Fruit fly (Drosophila melanogaster) whole organism, embryonic: ENCODE data around the gene Polr3A.
A peak's percentile ranks its signal among the peaks of the same experiment; 100 is the strongest.

ENCODE experiments used
- Bdp1 ChIP-seq: fragments of 200-800 bp; sonication (Bioruptor generic); optimal IDR thresholded peaks from 3 replicates; lab custom pipeline; 2016; ENCODE audit warnings: missing biosample characterization, missing genetic modification characterization
- CG10274 ChIP-seq: fragments of 200-800 bp; sonication (Bioruptor generic); optimal IDR thresholded peaks from 3 replicates; lab custom pipeline; 2017; ENCODE audit warnings: missing biosample characterization, mild to moderate bottlenecking, missing genetic modification characterization
- CG10321 ChIP-seq: fragments of 200-800 bp; sonication (Bioruptor generic); IDR thresholded peaks from 2 replicates; pipeline ENCODE4 v1.3.6; 2022; ENCODE audit warnings: missing biosample characterization, missing genetic modification characterization
- CG11560 ChIP-seq: fragments of 200-800 bp; sonication (Bioruptor generic); IDR thresholded peaks from 3 replicates; pipeline ENCODE4 v1.3.6; 2022; ENCODE audit warnings: missing biosample characterization, missing genetic modification characterization
- CG11695 ChIP-seq: fragments of 200-800 bp; sonication (Bioruptor generic); IDR thresholded peaks from 3 replicates; pipeline ENCODE4 v1.3.6; 2022; ENCODE audit warnings: missing biosample characterization, missing genetic modification characterization
- CG13123 ChIP-seq: fragments of 200-800 bp; sonication (Bioruptor generic); optimal IDR thresholded peaks from 2 replicates; lab custom pipeline; 2016; ENCODE audit warnings: missing biosample characterization, missing genetic modification characterization
- CG13894 ChIP-seq: fragments of 200-800 bp; sonication (Bioruptor generic); optimal IDR thresholded peaks from 3 replicates; lab custom pipeline; 2018; ENCODE audit warnings: missing biosample characterization, mild to moderate bottlenecking, missing genetic modification characterization, moderate library complexity
- CG15269 ChIP-seq: fragments of 200-800 bp; sonication (Bioruptor generic); optimal IDR thresholded peaks from 2 replicates; lab custom pipeline; 2018; ENCODE audit warnings: missing biosample characterization, mild to moderate bottlenecking, missing genetic modification characterization, moderate library complexity
- CG17361 ChIP-seq: fragments of 200-800 bp; sonication (Bioruptor generic); IDR thresholded peaks from 3 replicates; pipeline ENCODE4 v1.3.6; 2022; ENCODE audit warnings: missing biosample characterization, missing genetic modification characterization
- CG18764 ChIP-seq: fragments of 200-800 bp; sonication (Bioruptor generic); optimal IDR thresholded peaks from 3 replicates; lab custom pipeline; 2016; ENCODE audit warnings: missing biosample characterization, missing genetic modification characterization
- CG2120 ChIP-seq: fragments of 200-800 bp; sonication (Bioruptor generic); optimal IDR thresholded peaks from 3 replicates; lab custom pipeline; 2016; ENCODE audit warnings: missing biosample characterization, missing genetic modification characterization
- CG2678 ChIP-seq: fragments of 200-800 bp; sonication (Bioruptor generic); optimal IDR thresholded peaks from 3 replicates; lab custom pipeline; 2019; ENCODE audit warnings: missing biosample characterization, mild to moderate bottlenecking, missing genetic modification characterization, moderate library complexity
- CG2712 ChIP-seq: fragments of 200-800 bp; optimal IDR thresholded peaks from 3 replicates; lab custom pipeline; 2019; ENCODE audit warnings: missing biosample characterization, mild to moderate bottlenecking, missing genetic modification characterization, moderate library complexity
- CG31441 ChIP-seq: fragments of 200-800 bp; sonication (Bioruptor generic); IDR thresholded peaks from 2 replicates; pipeline ENCODE4 v1.3.6; 2022; ENCODE audit warnings: missing biosample characterization, missing genetic modification characterization
- CG32767 ChIP-seq: fragments of 200-800 bp; sonication (Bioruptor generic); IDR thresholded peaks from 2 replicates; pipeline ENCODE4 v1.3.6; 2022; ENCODE audit warnings: missing biosample characterization, missing genetic modification characterization
- CG3407 ChIP-seq: fragments of 200-800 bp; sonication (Bioruptor generic); optimal IDR thresholded peaks from 2 replicates; lab custom pipeline; 2018; ENCODE audit warnings: missing biosample characterization, mild to moderate bottlenecking, missing genetic modification characterization
- CG3995 ChIP-seq: fragments of 200-800 bp; sonication (Bioruptor generic); optimal IDR thresholded peaks from 3 replicates; lab custom pipeline; 2016; ENCODE audit warnings: missing biosample characterization, missing genetic modification characterization
- CG42726 ChIP-seq: fragments of 200-800 bp; sonication (Bioruptor generic); IDR thresholded peaks from 2 replicates; pipeline ENCODE4 v1.3.6; 2022; ENCODE audit warnings: missing biosample characterization, missing genetic modification characterization; ENCODE audit not compliant: partially characterized antibody
- CG4854 ChIP-seq: fragments of 200-800 bp; sonication (Bioruptor generic); optimal IDR thresholded peaks from 2 replicates; lab custom pipeline; 2016; ENCODE audit warnings: missing biosample characterization, missing genetic modification characterization, inconsistent platforms
- CG5180 ChIP-seq: fragments of 200-800 bp; sonication (Bioruptor generic); optimal IDR thresholded peaks from 3 replicates; lab custom pipeline; 2017; ENCODE audit warnings: missing biosample characterization, missing genetic modification characterization, mild to moderate bottlenecking, moderate library complexity, missing genetic modification reagents
- CG6175 ChIP-seq: fragments of 200-800 bp; sonication (Bioruptor generic); IDR thresholded peaks from 3 replicates; pipeline ENCODE4 v1.3.6; 2022; ENCODE audit warnings: missing biosample characterization, missing genetic modification characterization
- CG8089 ChIP-seq: fragments of 200-800 bp; sonication (Bioruptor generic); optimal IDR thresholded peaks from 3 replicates; lab custom pipeline; 2016; ENCODE audit warnings: missing biosample characterization, missing genetic modification characterization
- Chrac-16 ChIP-seq: fragments of 200-800 bp; sonication (Bioruptor generic); optimal IDR thresholded peaks from 3 replicates; lab custom pipeline; 2016; ENCODE audit warnings: missing biosample characterization, missing genetic modification characterization
- CoRest ChIP-seq: fragments of 200-800 bp; sonication (Bioruptor generic); optimal IDR thresholded peaks from 3 replicates; lab custom pipeline; 2018; ENCODE audit warnings: missing biosample characterization, mild to moderate bottlenecking, missing genetic modification characterization, moderate library complexity
- D ChIP-seq, 2 experiments: fragments of 200-800 bp in 1 of 2; fragments of >200 bp in 1 of 2; sonication (Bioruptor generic) in 1 of 2; optimal IDR thresholded peaks; 2 replicates in 1 of 2; 3 replicates in 1 of 2; lab custom pipeline; 2017; ENCODE audit warnings: mild to moderate bottlenecking in 1 of 2, missing biosample characterization in 1 of 2, missing genetic modification characterization in 1 of 2, missing genetic modification reagents in 1 of 2
- Dp ChIP-seq: fragments of 200-800 bp; sonication (Bioruptor generic); optimal IDR thresholded peaks from 2 replicates; lab custom pipeline; 2018; ENCODE audit warnings: missing biosample characterization, mild to moderate bottlenecking, missing genetic modification characterization, moderate library complexity
- Dref ChIP-seq: fragments of 200-800 bp; sonication (Bioruptor generic); IDR thresholded peaks from 2 replicates; pipeline ENCODE4 v1.3.6; 2022; ENCODE audit warnings: missing biosample characterization, missing genetic modification characterization
- Ets97D ChIP-seq: fragments of 200-800 bp; sonication (Bioruptor generic); optimal IDR thresholded peaks from 3 replicates; lab custom pipeline; 2016; ENCODE audit warnings: missing biosample characterization, missing genetic modification characterization
- Hmx ChIP-seq: fragments of 200-800 bp; sonication (Bioruptor generic); optimal IDR thresholded peaks from 2 replicates; lab custom pipeline; 2016; ENCODE audit warnings: missing biosample characterization, missing genetic modification characterization
- NC2α ChIP-seq: fragments of 200-800 bp; sonication (Bioruptor generic); optimal IDR thresholded peaks from 2 replicates; lab custom pipeline; 2016; ENCODE audit warnings: missing biosample characterization, missing genetic modification characterization
- Nf-YB ChIP-seq: fragments of 200-800 bp; sonication (Bioruptor generic); optimal IDR thresholded peaks from 3 replicates; lab custom pipeline; 2019; ENCODE audit warnings: missing biosample characterization, mild to moderate bottlenecking, missing genetic modification characterization, moderate library complexity
- Oli ChIP-seq: fragments of 200-800 bp; sonication (Bioruptor generic); optimal IDR thresholded peaks from 2 replicates; lab custom pipeline; 2018; ENCODE audit warnings: missing biosample characterization, mild to moderate bottlenecking, missing genetic modification characterization, moderate library complexity
- Spps ChIP-seq: fragments of 200-800 bp; sonication (Bioruptor generic); optimal IDR thresholded peaks from 2 replicates; lab custom pipeline; 2018; ENCODE audit warnings: missing biosample characterization, mild to moderate bottlenecking, missing genetic modification characterization
- YL-1 ChIP-seq: fragments of 200-800 bp; sonication (Bioruptor generic); optimal IDR thresholded peaks from 3 replicates; lab custom pipeline; 2017; ENCODE audit warnings: missing biosample characterization, mild to moderate bottlenecking, missing genetic modification characterization
- amos ChIP-seq: fragments of 200-800 bp; sonication (Bioruptor generic); IDR thresholded peaks from 2 replicates; pipeline ENCODE4 v1.3.6; 2022; ENCODE audit warnings: missing biosample characterization, missing genetic modification characterization; ENCODE audit not compliant: partially characterized antibody
- chinmo ChIP-seq: fragments of 200-800 bp; sonication (Bioruptor generic); IDR thresholded peaks from 4 replicates; pipeline ENCODE4 v1.3.6; 2022; ENCODE audit warnings: missing biosample characterization, missing genetic modification characterization; ENCODE audit not compliant: partially characterized antibody
- da ChIP-seq: fragments of 200-800 bp; sonication (Bioruptor generic); optimal IDR thresholded peaks from 2 replicates; lab custom pipeline; 2016; ENCODE audit warnings: missing biosample characterization, missing genetic modification characterization
- disco-r ChIP-seq: fragments of 200-800 bp; sonication (Bioruptor generic); optimal IDR thresholded peaks from 2 replicates; lab custom pipeline; 2016; ENCODE audit warnings: missing biosample characterization, missing genetic modification characterization
- esg ChIP-seq: fragments of 200-800 bp; sonication (Bioruptor generic); conservative IDR thresholded peaks from 2 replicates; pipeline ENCODE4 v1.3.6; 2022; ENCODE audit warnings: missing biosample characterization, missing genetic modification characterization
- eve ChIP-seq, 2 experiments: fragments of >200 bp; optimal IDR thresholded peaks; 2 replicates each; lab custom pipeline; 2017; ENCODE audit warnings: missing biosample characterization in 2 of 2, missing genetic modification characterization in 2 of 2
- fd96Cb ChIP-seq: fragments of 200-800 bp; sonication (Bioruptor generic); optimal IDR thresholded peaks from 2 replicates; lab custom pipeline; 2018; ENCODE audit warnings: missing biosample characterization, mild to moderate bottlenecking, missing genetic modification characterization, moderate library complexity
- fru ChIP-seq: fragments of >200 bp; optimal IDR thresholded peaks from 2 replicates; lab custom pipeline; 2017
- ind ChIP-seq: fragments of 200-800 bp; sonication (Bioruptor generic); optimal IDR thresholded peaks from 3 replicates; lab custom pipeline; 2016; ENCODE audit warnings: missing biosample characterization, missing genetic modification characterization
- lmd ChIP-seq: fragments of 200-800 bp; sonication (Bioruptor generic); IDR thresholded peaks from 2 replicates; pipeline ENCODE4 v1.3.6; 2022; ENCODE audit warnings: missing biosample characterization, missing genetic modification characterization
- pita ChIP-seq: fragments of 200-800 bp; sonication (Bioruptor generic); optimal IDR thresholded peaks from 2 replicates; lab custom pipeline; 2017; ENCODE audit warnings: missing biosample characterization, mild to moderate bottlenecking, missing genetic modification characterization
- schlank ChIP-seq: fragments of 200-800 bp; sonication (Bioruptor generic); optimal IDR thresholded peaks from 2 replicates; lab custom pipeline; 2018; ENCODE audit warnings: missing biosample characterization, mild to moderate bottlenecking, missing genetic modification characterization
- shn ChIP-seq: fragments of 200-800 bp; sonication (Bioruptor generic); optimal IDR thresholded peaks from 3 replicates; lab custom pipeline; 2016; ENCODE audit warnings: missing biosample characterization, missing genetic modification characterization
- tll ChIP-seq, 2 experiments: fragments of 200-800 bp in 1 of 2; fragments of >200 bp in 1 of 2; sonication (Bioruptor generic) in 1 of 2; optimal IDR thresholded peaks; 2 replicates each; lab custom pipeline; 2017 to 2019; ENCODE audit warnings: missing biosample characterization in 2 of 2, missing genetic modification characterization in 2 of 2, mild to moderate bottlenecking in 1 of 2, moderate library complexity in 1 of 2
- twi ChIP-seq: fragments of 200-800 bp; optimal IDR thresholded peaks from 2 replicates; lab custom pipeline; 2019; ENCODE audit warnings: missing biosample characterization, mild to moderate bottlenecking, missing genetic modification characterization, moderate library complexity
- wor ChIP-seq: fragments of 200-800 bp; sonication (Bioruptor generic); IDR thresholded peaks from 2 replicates; pipeline ENCODE4 v1.3.6; 2022; ENCODE audit warnings: missing biosample characterization, missing genetic modification characterization

The Polr3A gene

DNA sequence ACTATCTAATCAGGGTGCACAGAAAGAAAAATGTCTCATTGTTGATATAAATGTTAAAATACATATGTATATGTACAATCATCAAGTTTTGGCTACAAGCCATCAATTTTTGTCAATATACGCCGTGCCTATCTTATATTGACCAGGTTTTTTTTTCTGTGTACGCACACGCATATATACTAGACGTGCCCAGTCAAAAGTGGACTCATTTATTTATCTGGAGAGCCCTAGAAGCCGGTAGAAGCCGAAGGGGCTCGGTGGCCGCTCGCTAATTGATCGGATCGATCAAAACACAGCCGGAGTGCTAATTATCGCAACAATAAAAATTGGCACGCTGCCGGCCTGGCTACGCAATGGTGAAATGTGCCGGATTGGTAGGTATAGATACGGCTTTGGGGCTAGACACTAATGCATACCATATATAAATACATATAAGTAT lies 22.4 kb upstream of the Polr3A start (continued):
- TF ChIP-seq fru (lab: Kevin White, UChicago), result no peak
- TF ChIP-seq D (optimal IDR thresholded peaks at IDR 0.05; lab: Kevin White, UChicago), result no peak
- TF ChIP-seq D (GFP tag; optimal IDR thresholded peaks at IDR 0.05; lab: Kevin White, UChicago), result no peak
- TF ChIP-seq CG18764 (GFP tag; lab: Kevin White, UChicago), result peak; percentile 45
- TF ChIP-seq CG2120 (GFP tag; lab: Kevin White, UChicago), result peak; percentile 91
- peak; percentile 80 for TF ChIP-seq CG15269 (tag; lab: Kevin White, UChicago)
- TF ChIP-seq fd96Cb (tag; lab: Kevin White, UChicago), result peak; percentile 55
- 0 out of 2 replicates have a peak, but pooled peaks have one; percentile 29 for TF ChIP-seq CG10321 (GFP tag; lab: Robert Waterston, UW)
- no peak for TF ChIP-seq CG42726
- no peak for TF ChIP-seq Dref (GFP tag; lab: Robert Waterston, UW)
- peak; percentile 27 for TF ChIP-seq CG4854 (GFP tag; lab: Kevin White, UChicago)
- TF ChIP-seq da (GFP tag; lab: Kevin White, UChicago), result no peak
- TF ChIP-seq twi, result no peak
- TF ChIP-seq CG11560, result peak; percentile 21; the same call in 1 of the 3 replicates
- peak; percentile 36 for TF ChIP-seq CG10274
- TF ChIP-seq shn (GFP tag; lab: Kevin White, UChicago), result no peak
- no peak for TF ChIP-seq chinmo
- TF ChIP-seq Bdp1 (GFP tag; lab: Kevin White, UChicago), result no peak
- TF ChIP-seq NC2α (GFP tag; lab: Kevin White, UChicago), result no peak
- no peak for TF ChIP-seq CG8089 (GFP tag; lab: Kevin White, UChicago)
- TF ChIP-seq CG6175 (GFP tag; lab: Robert Waterston, UW), result peak; percentile 67; the same call in 2 of the 3 replicates
- peak; percentile 50 for TF ChIP-seq esg (GFP tag; lab: Robert Waterston, UW)
- peak; percentile 9 for TF ChIP-seq CG13123
- peak; percentile 61 for TF ChIP-seq CG2712 (tag; lab: Kevin White, UChicago)
- peak; percentile 79 for TF ChIP-seq CG13894 (tag; lab: Kevin White, UChicago)
- no peak for TF ChIP-seq tll (GFP tag; optimal IDR thresholded peaks at IDR 0.05; lab: Kevin White, UChicago)
- TF ChIP-seq CoRest (tag; lab: Kevin White, UChicago), result peak; percentile 71
- TF ChIP-seq CG31441 (GFP tag; lab: Robert Waterston, UW), result peak; percentile 62; the same call in 1 of the 2 replicates
- TF ChIP-seq CG5180 (GFP tag; lab: Kevin White, UChicago), result no peak
- no peak for TF ChIP-seq YL-1 (GFP tag; lab: Kevin White, UChicago)
- TF ChIP-seq Oli (tag; lab: Kevin White, UChicago), result peak; percentile 75
- no peak for TF ChIP-seq eve (GFP tag; optimal IDR thresholded peaks at IDR 0.05; lab: Kevin White, UChicago)
- TF ChIP-seq Spps (tag; lab: Kevin White, UChicago), result no peak
- TF ChIP-seq CG3407 (GFP tag; lab: Kevin White, UChicago), result no peak
- peak; percentile 14 for TF ChIP-seq CG3995 (GFP tag; lab: Kevin White, UChicago)
- no peak for TF ChIP-seq CG32767
- TF ChIP-seq CG17361 (GFP tag; lab: Robert Waterston, UW), result peak; percentile 59
- TF ChIP-seq ind (GFP tag; lab: Kevin White, UChicago), result peak; percentile 67
- TF ChIP-seq lmd (GFP tag; lab: Robert Waterston, UW), result peak; percentile 71; the same call in 1 of the 2 replicates
- no peak for TF ChIP-seq Ets97D (GFP tag; lab: Kevin White, UChicago)
- peak; percentile 63 for TF ChIP-seq Chrac-16 (GFP tag; lab: Kevin White, UChicago)
- peak; percentile 84 for TF ChIP-seq CG2678 (tag; lab: Kevin White, UChicago)
- peak; percentile 68; the same call in 2 of the 3 replicates for TF ChIP-seq CG11695 (GFP tag; lab: Robert Waterston, UW)
- TF ChIP-seq amos (GFP tag; lab: Robert Waterston, UW), result 0 out of 2 replicates have a peak, but pooled peaks have one; percentile 4
- peak; percentile 79 for TF ChIP-seq schlank (tag; lab: Kevin White, UChicago)
- no peak for TF ChIP-seq Dp (GFP tag; lab: Kevin White, UChicago)
- no peak for TF ChIP-seq pita (GFP tag; lab: Kevin White, UChicago)
- TF ChIP-seq wor (GFP tag; lab: Robert Waterston, UW), result no peak
- no peak for TF ChIP-seq Hmx
- TF ChIP-seq disco-r (GFP tag; lab: Kevin White, UChicago), result no peak
- peak; percentile 44 for TF ChIP-seq Nf-YB
